Worm (Caenorhabditis elegans) whole organism, L4 larva: ENCODE results near the gene Y73F4A.1.

Source experiments
- D1046.2 ChIP-seq: fragments of 200-800 bp; sonication (Bioruptor generic); IDR thresholded peaks from 2 replicates; pipeline ENCODE4 v1.3.6; 2022; ENCODE audit warnings: missing genetic modification characterization, missing compliant biosample characterization
- Y75B8A.6 ChIP-seq: fragments of 200-800 bp; sonication (Bioruptor generic); IDR thresholded peaks from 2 replicates; pipeline ENCODE4 v1.3.6; 2022; ENCODE audit warnings: missing genetic modification reagents, missing genetic modification characterization, missing compliant biosample characterization
- lim-7 ChIP-seq: fragments of 200-800 bp; sonication (Bioruptor generic); IDR thresholded peaks from 2 replicates; pipeline ENCODE4 v1.3.6; 2022; ENCODE audit warnings: missing genetic modification characterization, missing compliant biosample characterization
- zip-11 ChIP-seq: fragments of 200-800 bp; sonication (Bioruptor generic); IDR thresholded peaks from 2 replicates; pipeline ENCODE4 v1.3.6; 2022; ENCODE audit warnings: missing genetic modification characterization, missing compliant biosample characterization

ce11 chrIV:9069703-9070102, 24.6 kb upstream of the Y73F4A.1 start, which contains the start of gene nhr-11:
- no peak for TF ChIP-seq lim-7
- no peak for TF ChIP-seq D1046.2
- TF ChIP-seq Y75B8A.6 = no peak
- no peak for TF ChIP-seq zip-11
